Worm (Caenorhabditis elegans) whole organism, L4/young adult: ENCODE measurements around the gene W05H7.1.
"Not testable (repeated sequence)": the region's sequence is repeated elsewhere in the genome, so short reads cannot be mapped to it uniquely, and the experiment has no call there.

Source experiments
- W03F9.2 ChIP-seq: fragments of 150-350 bp; optimal IDR thresholded peaks from 2 replicates; lab custom pipeline; 2014; ENCODE audit warnings: missing biosample characterization, missing genetic modification characterization
- dao-5 ChIP-seq: sonication (generic microtip); optimal IDR thresholded peaks from 2 replicates; lab custom pipeline; 2016; ENCODE audit warnings: missing genotype, missing genetic modification characterization, moderate library complexity, missing compliant biosample characterization
- him-1 ChIP-seq: sonication (generic microtip); optimal IDR thresholded peaks from 2 replicates; lab custom pipeline; 2016; ENCODE audit warnings: missing genotype, missing genetic modification reagents, missing genetic modification characterization, missing compliant biosample characterization

DNA sequence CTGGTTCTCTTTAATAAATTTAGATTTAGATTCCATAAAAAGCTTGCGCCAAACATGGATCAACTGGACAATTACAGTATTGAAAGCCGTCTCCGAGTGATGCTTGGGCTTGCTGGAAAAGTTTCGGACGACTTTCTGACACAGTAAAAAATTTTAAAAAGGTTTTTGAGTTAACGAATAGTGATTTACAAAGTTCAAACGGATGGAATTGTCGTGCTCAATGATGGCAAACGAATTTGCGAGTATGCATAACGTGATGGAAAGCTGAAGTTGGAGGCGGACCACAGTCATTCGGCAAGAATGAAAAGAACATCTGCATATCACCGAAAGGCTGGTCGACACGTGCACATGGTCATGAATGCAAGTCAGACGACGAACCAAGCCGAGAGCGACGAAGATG lies 46.6 kb upstream of the W05H7.1 start, which contains the start of gene ZK402.1:
- not testable (repeated sequence) for TF ChIP-seq dao-5 (tag; lab: Kevin White, UChicago); him-1 (tag; lab: Kevin White, UChicago); W03F9.2
